Worm (Caenorhabditis elegans) whole organism, mixed stage, embryonic: Measurements from ENCODE around the gene F29G6.1.

Experiments
- flh-1 ChIP-seq: fragments of 200-800 bp; sonication (Bioruptor generic); optimal IDR thresholded peaks from 2 replicates; lab custom pipeline; 2018; ENCODE audit warnings: mild to moderate bottlenecking, missing genetic modification characterization, moderate library complexity, missing compliant biosample characterization
- mep-1 ChIP-seq: fragments of 150-350 bp; optimal IDR thresholded peaks from 2 replicates; lab custom pipeline; 2017; ENCODE audit warnings: missing biosample characterization, missing genetic modification reagents, missing genetic modification characterization, inconsistent platforms
- tbx-8 ChIP-seq: fragments of 200-800 bp; sonication (Bioruptor generic); optimal IDR thresholded peaks from 2 replicates; lab custom pipeline; 2018; ENCODE audit warnings: mild to moderate bottlenecking, missing genetic modification characterization, moderate library complexity, missing compliant biosample characterization

DNA sequence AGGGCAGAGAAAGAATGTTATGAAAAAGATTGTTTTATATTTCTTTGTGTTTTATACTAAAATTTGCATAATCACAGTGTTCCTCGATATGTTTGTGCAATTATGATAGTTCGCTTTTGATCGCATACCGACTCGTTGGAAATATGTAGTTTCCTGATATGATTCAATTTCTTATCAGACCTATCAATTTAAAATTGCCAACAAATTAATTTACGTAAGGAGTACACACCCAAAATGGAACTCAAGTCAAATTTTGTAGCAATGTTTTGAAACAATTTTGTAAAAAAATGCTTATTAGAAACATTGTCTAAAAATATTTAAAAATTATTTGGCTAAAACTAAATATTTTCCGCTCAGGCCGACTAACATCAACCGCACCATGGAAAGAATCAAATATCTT is 1.5 kb upstream of the F29G6.1 start:
- TF ChIP-seq mep-1 (no peak), tbx-8 (GFP tag; lab: Kevin White, UChicago) (no peak), flh-1 (GFP tag; lab: Kevin White, UChicago) (no peak)
